Worm (Caenorhabditis elegans): ENCODE data around the gene Y56A3A.2.

- TF ChIP-seq ref-1 (GFP tag; conservative IDR thresholded peaks at IDR 0.05) = no peak
- no peak for TF ChIP-seq tab-1 (GFP tag; IDR thresholded peaks at IDR 0.05)
- no peak for TF ChIP-seq ztf-29 (GFP tag; IDR thresholded peaks at IDR 0.05)
- TF ChIP-seq ztf-23 (GFP tag; IDR thresholded peaks at IDR 0.05) = no peak
Observed at ce11 chrIII:11861123-11861522, 926 bp downstream of the Y56A3A.2 start.
